Fruit fly (Drosophila melanogaster) whole organism, pupa: ENCODE results near the gene CG2218.
A peak's percentile ranks its signal among the peaks of the same experiment; 100 is the strongest.

ENCODE experiments used
- CG10348 ChIP-seq: fragments of 200-800 bp; sonication (Bioruptor generic); IDR thresholded peaks from 2 replicates; pipeline ENCODE4 v1.3.6; 2022; ENCODE audit warnings: missing biosample characterization, missing genetic modification characterization
- CG12605 ChIP-seq: fragments of 200-800 bp; sonication (Bioruptor generic); IDR thresholded peaks from 2 replicates; pipeline ENCODE4 v1.3.6; 2022; ENCODE audit warnings: missing biosample characterization, missing genetic modification characterization
- CG13204 ChIP-seq: fragments of 200-800 bp; sonication (Bioruptor generic); optimal IDR thresholded peaks from 2 replicates; lab custom pipeline; 2018; ENCODE audit warnings: missing biosample characterization, mild to moderate bottlenecking, missing genetic modification characterization, moderate library complexity
- CG14655 ChIP-seq: fragments of 200-800 bp; sonication (Bioruptor generic); optimal IDR thresholded peaks from 3 replicates; lab custom pipeline; 2017; ENCODE audit warnings: mild to moderate bottlenecking, missing biosample characterization, missing genetic modification reagents, missing genetic modification characterization
- CG15710 ChIP-seq: fragments of 200-800 bp; sonication (Bioruptor generic); optimal IDR thresholded peaks from 2 replicates; lab custom pipeline; 2018; ENCODE audit warnings: missing biosample characterization, mild to moderate bottlenecking, missing genetic modification characterization, moderate library complexity
- CG17806 ChIP-seq: fragments of 200-800 bp; sonication (Bioruptor generic); optimal IDR thresholded peaks from 2 replicates; lab custom pipeline; 2018; ENCODE audit warnings: missing biosample characterization, mild to moderate bottlenecking, missing genetic modification characterization, moderate library complexity
- CG32121 ChIP-seq: fragments of 200-800 bp; sonication (Bioruptor generic); IDR thresholded peaks from 2 replicates; pipeline ENCODE4 v1.3.6; 2022; ENCODE audit warnings: missing biosample characterization, missing genetic modification characterization
- CG34367 ChIP-seq: fragments of 200-800 bp; sonication (Bioruptor generic); optimal IDR thresholded peaks from 2 replicates; lab custom pipeline; 2018; ENCODE audit warnings: missing biosample characterization, mild to moderate bottlenecking, missing genetic modification characterization
- CG4496 ChIP-seq: fragments of 200-800 bp; sonication (Bioruptor generic); IDR thresholded peaks from 3 replicates; pipeline ENCODE4 v1.3.6; 2022; ENCODE audit warnings: missing biosample characterization, missing genetic modification characterization
- CG8159 ChIP-seq: fragments of 200-800 bp; sonication (Bioruptor generic); optimal IDR thresholded peaks from 3 replicates; lab custom pipeline; 2018; ENCODE audit warnings: missing biosample characterization, mild to moderate bottlenecking, missing genetic modification characterization, moderate library complexity
- CG8301 ChIP-seq: fragments of 200-800 bp; sonication (Bioruptor generic); optimal IDR thresholded peaks from 2 replicates; lab custom pipeline; 2018; ENCODE audit warnings: missing biosample characterization, mild to moderate bottlenecking, missing genetic modification characterization
- CG9948 ChIP-seq: fragments of 200-800 bp; sonication (Bioruptor generic); optimal IDR thresholded peaks from 2 replicates; lab custom pipeline; 2018; ENCODE audit warnings: missing biosample characterization, mild to moderate bottlenecking, missing genetic modification characterization, moderate library complexity
- D1 ChIP-seq: fragments of 200-800 bp; sonication (Bioruptor generic); optimal IDR thresholded peaks from 2 replicates; lab custom pipeline; 2018; ENCODE audit warnings: missing biosample characterization, mild to moderate bottlenecking, missing genetic modification characterization, moderate library complexity
- EcR ChIP-seq: fragments of 200-800 bp; sonication (Bioruptor generic); optimal IDR thresholded peaks from 3 replicates; lab custom pipeline; 2019; ENCODE audit warnings: missing biosample characterization, missing genetic modification characterization, mild to moderate bottlenecking, moderate library complexity, missing genetic modification reagents
- Ets98B ChIP-seq: fragments of 200-800 bp; sonication (Bioruptor generic); IDR thresholded peaks from 2 replicates; pipeline ENCODE4 v1.3.6; 2022; ENCODE audit warnings: missing biosample characterization, missing genetic modification characterization
- Pif1A ChIP-seq: fragments of 200-800 bp; sonication (Bioruptor generic); optimal IDR thresholded peaks from 3 replicates; lab custom pipeline; 2016; ENCODE audit warnings: missing biosample characterization, missing genetic modification characterization
- Pif1B ChIP-seq: fragments of 200-800 bp; sonication (Bioruptor generic); optimal IDR thresholded peaks from 3 replicates; lab custom pipeline; 2016; ENCODE audit warnings: missing biosample characterization, missing genetic modification characterization
- Snoo ChIP-seq: fragments of 200-800 bp; sonication (Bioruptor generic); optimal IDR thresholded peaks from 3 replicates; lab custom pipeline; 2017; ENCODE audit warnings: missing biosample characterization, mild to moderate bottlenecking, missing genetic modification characterization, inconsistent platforms
- fd96Ca ChIP-seq: fragments of 200-800 bp; sonication (Bioruptor generic); IDR thresholded peaks from 3 replicates; pipeline ENCODE4 v1.3.6; 2022; ENCODE audit warnings: missing biosample characterization, missing genetic modification characterization
- gl ChIP-seq: fragments of 200-800 bp; sonication (Bioruptor generic); optimal IDR thresholded peaks from 2 replicates; lab custom pipeline; 2018; ENCODE audit warnings: missing biosample characterization, mild to moderate bottlenecking, missing genetic modification characterization
- rn ChIP-seq: fragments of 200-800 bp; sonication (Bioruptor generic); IDR thresholded peaks from 2 replicates; pipeline ENCODE4 v1.3.6; 2022; ENCODE audit warnings: missing biosample characterization, missing genetic modification characterization

The CG2218 gene

DNA sequence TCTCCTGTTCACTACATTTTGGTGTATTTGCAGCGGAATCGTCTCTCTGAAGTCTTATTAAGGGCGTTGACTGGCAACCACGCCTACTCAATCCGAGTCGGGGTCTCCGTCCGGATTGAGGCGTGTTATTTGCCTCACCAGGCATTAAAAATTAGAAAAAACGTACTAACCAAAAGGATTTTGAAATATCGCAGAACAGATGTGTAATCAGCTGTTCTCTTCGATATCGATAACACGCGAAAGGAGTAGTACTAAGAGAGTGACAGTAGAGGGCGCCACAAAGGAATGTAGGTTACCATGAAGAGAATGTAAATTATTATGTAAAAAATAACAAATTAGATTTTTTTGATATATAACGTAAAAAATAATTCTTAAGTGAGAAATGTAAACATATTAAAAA is 3.1 kb downstream of the CG2218 start, which contains the start of gene CG15536:
CG15536 (minus strand) TSS at position 170 of the 400 bp plus-strand sequence.
- no peak for TF ChIP-seq CG13204 (GFP tag; lab: Kevin White, UChicago)
- no peak for TF ChIP-seq CG17806
- TF ChIP-seq EcR: no peak
- TF ChIP-seq rn (GFP tag; lab: Robert Waterston, UW): no peak
- no peak for TF ChIP-seq fd96Ca

DNA sequence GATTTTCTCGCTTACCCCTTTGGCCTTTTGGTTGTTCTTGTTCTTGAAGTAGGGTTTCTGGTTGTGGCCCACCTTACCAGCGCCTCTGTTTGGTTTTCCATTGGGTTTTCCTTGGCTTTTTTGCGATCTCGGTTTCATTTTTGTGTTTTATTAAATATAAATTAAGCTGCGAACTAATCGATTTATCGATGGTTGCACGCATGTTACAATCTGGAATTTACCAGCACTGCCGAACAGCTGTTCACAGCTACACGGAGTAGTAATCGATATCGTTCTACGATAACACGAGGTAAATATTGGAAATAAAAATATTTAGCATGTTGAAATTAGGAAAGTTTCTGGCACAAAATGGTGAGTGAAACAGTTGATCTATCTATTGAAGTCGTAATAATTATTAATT is 4.4 kb downstream of the CG2218 start, which contains the start of the genes CG15535 and mRpS18C:
CG15535 (minus strand) TSS at position 235 of the 400 bp plus-strand sequence.
mRpS18C (plus strand) TSS at position 280 of the 400 bp plus-strand sequence.
- TF ChIP-seq Ets98B (GFP tag; lab: Robert Waterston, UW): no peak
- no peak for TF ChIP-seq CG8301 (tag; lab: Kevin White, UChicago)
- no peak for TF ChIP-seq Pif1B (GFP tag; lab: Kevin White, UChicago)
- TF ChIP-seq Pif1A (GFP tag; lab: Kevin White, UChicago): no peak
- TF ChIP-seq CG13204 (GFP tag; lab: Kevin White, UChicago): no peak
- TF ChIP-seq CG15710 (tag; lab: Kevin White, UChicago): no peak
- TF ChIP-seq CG10348 (GFP tag; lab: Robert Waterston, UW): no peak
- TF ChIP-seq CG34367 (tag; lab: Kevin White, UChicago): no peak
- no peak for TF ChIP-seq CG32121 (GFP tag; lab: Robert Waterston, UW)
- TF ChIP-seq Snoo (tag; lab: Kevin White, UChicago): no peak
- TF ChIP-seq CG12605 (GFP tag; lab: Robert Waterston, UW): no peak
- no peak for TF ChIP-seq CG8159 (tag; lab: Kevin White, UChicago)
- TF ChIP-seq EcR: no peak
- TF ChIP-seq CG17806: no peak

dm6 chr3R:30422871-30423270 is 5.2 kb downstream of the CG2218 start, which contains the start of the genes CG2217 and CG42740:
CG2217 (minus strand) TSS chr3R:30422971.
CG42740 (minus strand) TSS chr3R:30422971.
- TF ChIP-seq CG34367 (tag; lab: Kevin White, UChicago) (no peak), CG8301 (tag; lab: Kevin White, UChicago) (no peak), CG9948 (tag; lab: Kevin White, UChicago) (no peak), Ets98B (GFP tag; lab: Robert Waterston, UW) (no peak), CG14655 (no peak), CG13204 (GFP tag; lab: Kevin White, UChicago) (no peak), D1 (tag; lab: Kevin White, UChicago) (no peak), CG4496 (GFP tag; lab: Robert Waterston, UW) (no peak), CG17806 (no peak), CG32121 (GFP tag; lab: Robert Waterston, UW) (no peak), EcR (no peak), rn (GFP tag; lab: Robert Waterston, UW) (no peak), fd96Ca (no peak), Snoo (tag; lab: Kevin White, UChicago) (no peak), CG10348 (GFP tag; lab: Robert Waterston, UW) (no peak)

- no peak for TF ChIP-seq CG13204 (GFP tag; lab: Kevin White, UChicago)
- no peak for TF ChIP-seq Pif1B (GFP tag; lab: Kevin White, UChicago)
- no peak for TF ChIP-seq CG12605 (GFP tag; lab: Robert Waterston, UW)
- no peak for TF ChIP-seq CG8301 (tag; lab: Kevin White, UChicago)
Measured at dm6 chr3R:30419216-30419615, 8.9 kb downstream of the CG2218 start.

DNA sequence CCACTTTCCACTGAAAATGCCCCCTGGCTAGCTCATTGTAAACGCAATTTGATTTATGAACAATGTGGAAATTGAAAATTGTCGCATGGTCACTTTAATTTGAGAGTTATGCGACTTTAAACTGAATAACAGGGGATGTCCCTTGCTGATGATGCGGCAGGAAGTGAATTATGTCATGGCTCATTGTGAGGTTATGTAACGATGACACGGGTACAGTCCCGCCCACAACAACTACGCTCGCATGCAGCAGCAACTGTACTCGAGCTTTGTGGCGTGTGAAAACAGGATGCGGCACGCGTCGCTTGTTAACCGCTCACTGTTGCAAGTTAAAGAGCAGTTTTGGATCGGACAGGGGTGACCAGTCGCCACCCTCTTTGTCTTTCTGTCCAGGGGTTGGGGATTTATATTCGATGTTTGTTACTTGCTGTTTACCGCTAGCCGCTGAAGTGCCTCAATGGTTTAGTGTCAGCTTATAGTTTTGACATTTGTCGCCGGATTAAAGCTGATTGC is 11.3 kb downstream of the CG2218 start:
- TF ChIP-seq CG4496 (GFP tag; lab: Robert Waterston, UW): no peak
- no peak for TF ChIP-seq CG9948 (tag; lab: Kevin White, UChicago)
- no peak for TF ChIP-seq CG10348 (GFP tag; lab: Robert Waterston, UW)
- no peak for TF ChIP-seq gl (tag; lab: Kevin White, UChicago)
- no peak for TF ChIP-seq CG32121 (GFP tag; lab: Robert Waterston, UW)
- TF ChIP-seq Snoo (tag; lab: Kevin White, UChicago): no peak
- TF ChIP-seq CG34367 (tag; lab: Kevin White, UChicago): no peak
- no peak for TF ChIP-seq CG12605 (GFP tag; lab: Robert Waterston, UW)
- no peak for TF ChIP-seq Pif1A (GFP tag; lab: Kevin White, UChicago)
- TF ChIP-seq Ets98B (GFP tag; lab: Robert Waterston, UW): no peak

dm6 chr3R:30413795-30414194 is 14.3 kb downstream of the CG2218 start:
- no peak for TF ChIP-seq CG34367 (tag; lab: Kevin White, UChicago)
- TF ChIP-seq CG4496 (GFP tag; lab: Robert Waterston, UW): no peak; the same call in 2 of the 3 replicates
- no peak for TF ChIP-seq CG32121 (GFP tag; lab: Robert Waterston, UW)
- no peak for TF ChIP-seq CG10348 (GFP tag; lab: Robert Waterston, UW)
- no peak for TF ChIP-seq rn (GFP tag; lab: Robert Waterston, UW)
- no peak for TF ChIP-seq CG8301 (tag; lab: Kevin White, UChicago)
- peak; percentile 26 for TF ChIP-seq CG14655
- TF ChIP-seq CG12605 (GFP tag; lab: Robert Waterston, UW): peak; percentile 49; the same call in 1 of the 2 replicates
- TF ChIP-seq D1 (tag; lab: Kevin White, UChicago): no peak
- peak; percentile 33 for TF ChIP-seq CG15710 (tag; lab: Kevin White, UChicago)
- no peak for TF ChIP-seq CG17806
- TF ChIP-seq fd96Ca: peak; percentile 47; the same call in 2 of the 3 replicates
- peak; percentile 48 for TF ChIP-seq Snoo (tag; lab: Kevin White, UChicago)
- TF ChIP-seq CG9948 (tag; lab: Kevin White, UChicago): peak; percentile 36
- no peak for TF ChIP-seq Ets98B (GFP tag; lab: Robert Waterston, UW)
- TF ChIP-seq gl (tag; lab: Kevin White, UChicago): no peak
- no peak for TF ChIP-seq EcR
- peak; percentile 41 for TF ChIP-seq Pif1A (GFP tag; lab: Kevin White, UChicago)
- peak; percentile 52 for TF ChIP-seq CG8159 (tag; lab: Kevin White, UChicago)
- TF ChIP-seq Pif1B (GFP tag; lab: Kevin White, UChicago): peak; percentile 13
- TF ChIP-seq CG13204 (GFP tag; lab: Kevin White, UChicago): no peak
